Worm (Caenorhabditis elegans): ENCODE results near the gene B0303.14.

The B0303.14 gene

ce11 chrIII:8749487-8749886 lies 33.5 kb upstream of the B0303.14 start, which contains the start of gene sma-2 (continued):
- no peak for TF ChIP-seq egl-27 (tag; optimal IDR thresholded peaks at IDR 0.05)
- no peak for TF ChIP-seq sup-37 (GFP tag; optimal IDR thresholded peaks at IDR 0.05)
- TF ChIP-seq ces-1 (GFP tag; optimal IDR thresholded peaks at IDR 0.05) = no peak
- peak; percentile 53 for TF ChIP-seq nhr-77 (tag; optimal IDR thresholded peaks at IDR 0.05)
- TF ChIP-seq ceh-82 (tag; optimal IDR thresholded peaks at IDR 0.05) = peak in 1 of 3 experiments; percentile 43
- TF ChIP-seq sox-4 (tag; optimal IDR thresholded peaks at IDR 0.05) = no peak
- TF ChIP-seq ceh-90 (tag; optimal IDR thresholded peaks at IDR 0.05) = no peak
- TF ChIP-seq efl-1 (optimal IDR thresholded peaks at IDR 0.05) = peak; percentile 54 to 55
- TF ChIP-seq efl-1 (GFP tag; optimal IDR thresholded peaks at IDR 0.05 in 1 of 2) = peak in 1 of 2 experiments; percentile 94
- no peak for TF ChIP-seq F16B12.6 (tag; optimal IDR thresholded peaks at IDR 0.05)
- TF ChIP-seq nhr-76 (tag; optimal IDR thresholded peaks at IDR 0.05) = no peak
- TF ChIP-seq nhr-90 (tag; optimal IDR thresholded peaks at IDR 0.05; ENCODE audit: poor library complexity) = peak; percentile 76
- peak; percentile 84 for TF ChIP-seq blmp-1 (tag; optimal IDR thresholded peaks at IDR 0.05)
- TF ChIP-seq elt-3 (tag; optimal IDR thresholded peaks at IDR 0.05) = peak in 2 of 6 experiments; percentile 9 to 48
- TF ChIP-seq snu-23 (GFP tag; optimal IDR thresholded peaks at IDR 0.05) = peak; percentile 67
- TF ChIP-seq isw-1 (GFP tag; IDR thresholded peaks at IDR 0.05) = no peak
- TF ChIP-seq nhr-19 (GFP tag; conservative IDR thresholded peaks at IDR 0.05) = peak; percentile 48
- no peak for TF ChIP-seq lin-39 (tag; optimal IDR thresholded peaks at IDR 0.05)
- TF ChIP-seq tlp-1 (tag; optimal IDR thresholded peaks at IDR 0.05) = no peak
- TF ChIP-seq lin-13 (GFP tag; optimal IDR thresholded peaks at IDR 0.05) = peak; percentile 20
- peak; percentile 80 for TF ChIP-seq nhr-85 (tag)
- TF ChIP-seq nhr-11 (tag; optimal IDR thresholded peaks at IDR 0.05) = no peak
- peak; percentile 44 for TF ChIP-seq swsn-7 (tag; optimal IDR thresholded peaks at IDR 0.05)
- peak; percentile 45 for TF ChIP-seq unc-130 (tag; optimal IDR thresholded peaks at IDR 0.05)
- TF ChIP-seq pax-3 (tag; optimal IDR thresholded peaks at IDR 0.05) = no peak
- TF ChIP-seq fos-1 (tag; optimal IDR thresholded peaks at IDR 0.05) = no peak
- no peak for TF ChIP-seq nhr-84 (tag; optimal IDR thresholded peaks at IDR 0.05)
- TF ChIP-seq mep-1 (tag; optimal IDR thresholded peaks at IDR 0.05) = peak; percentile 66
- TF ChIP-seq nhr-71 (tag; optimal IDR thresholded peaks at IDR 0.05) = peak; percentile 77
- TF ChIP-seq unc-86 (tag; optimal IDR thresholded peaks at IDR 0.05) = no peak
- TF ChIP-seq egl-13 (tag; optimal IDR thresholded peaks at IDR 0.05) = no peak
- TF ChIP-seq unc-98 (GFP tag; IDR thresholded peaks at IDR 0.05) = no peak
- TF ChIP-seq nhr-28 (tag; optimal IDR thresholded peaks at IDR 0.05) = no peak
- no peak for TF ChIP-seq pag-3 (tag; optimal IDR thresholded peaks at IDR 0.05; ENCODE audit: borderline replicate concordance, insufficient read depth)

ce11 chrIII:8748620-8749019 lies 32.6 kb upstream of the B0303.14 start:
- no peak for TF ChIP-seq nhr-12 (tag; optimal IDR thresholded peaks at IDR 0.05)
- no peak for TF ChIP-seq vab-15 (tag; optimal IDR thresholded peaks at IDR 0.05)
- TF ChIP-seq efl-3 (GFP tag; optimal IDR thresholded peaks at IDR 0.05) = no peak
- no peak for TF ChIP-seq blmp-1 (tag; optimal IDR thresholded peaks at IDR 0.05)
- TF ChIP-seq mef-2 (tag; optimal IDR thresholded peaks at IDR 0.05) = no peak
- TF ChIP-seq zag-1 (tag; optimal IDR thresholded peaks at IDR 0.05) = no peak
- peak; percentile 28 for TF ChIP-seq jun-1 (tag; optimal IDR thresholded peaks at IDR 0.05)
- TF ChIP-seq nhr-90 (tag; optimal IDR thresholded peaks at IDR 0.05; ENCODE audit: poor library complexity) = no peak
- no peak for TF ChIP-seq Y116A8C.19 (tag; optimal IDR thresholded peaks at IDR 0.05; ENCODE audit: borderline replicate concordance)
- TF ChIP-seq rnt-1 (tag; optimal IDR thresholded peaks at IDR 0.05) = no peak
- no peak for TF ChIP-seq fkh-10 (GFP tag; optimal IDR thresholded peaks at IDR 0.05)
- TF ChIP-seq efl-1 (optimal IDR thresholded peaks at IDR 0.05) = no peak
- no peak for TF ChIP-seq efl-1 (GFP tag; optimal IDR thresholded peaks at IDR 0.05 in 1 of 2)
- no peak for TF ChIP-seq F16B12.6 (tag; optimal IDR thresholded peaks at IDR 0.05)
- TF ChIP-seq ama-1 (optimal IDR thresholded peaks at IDR 0.05) = no peak
- peak; percentile 18 for TF ChIP-seq lin-14 (GFP tag; optimal IDR thresholded peaks at IDR 0.05)
- no peak for TF ChIP-seq nhr-20 (tag; optimal IDR thresholded peaks at IDR 0.05)
- TF ChIP-seq pqm-1 (tag; optimal IDR thresholded peaks at IDR 0.05) = peak; percentile 68
- TF ChIP-seq C16A3.4 (tag; optimal IDR thresholded peaks at IDR 0.05) = no peak
- no peak for TF ChIP-seq nhr-84 (tag; optimal IDR thresholded peaks at IDR 0.05)
- TF ChIP-seq dpl-1 (GFP tag; optimal IDR thresholded peaks at IDR 0.05) = no peak
- TF ChIP-seq sup-37 (GFP tag; optimal IDR thresholded peaks at IDR 0.05) = no peak
- TF ChIP-seq unc-30 (tag; optimal IDR thresholded peaks at IDR 0.05) = no peak
- TF ChIP-seq aly-2 (tag; optimal IDR thresholded peaks at IDR 0.05) = no peak
- peak; percentile 85 for TF ChIP-seq elt-2 (tag; optimal IDR thresholded peaks at IDR 0.05)

All from whole organism, L1 larva.